Worm (Caenorhabditis elegans): ENCODE measurements around the gene R02F2.5.

R02F2.5 gene

ce11 chrIII:5504164-5504563 lies 25.0 kb downstream of the R02F2.5 start (continued):
- no peak for TF ChIP-seq grh-1 (GFP tag; IDR thresholded peaks at IDR 0.05)
- TF ChIP-seq pax-3 (tag; optimal IDR thresholded peaks at IDR 0.05): peak; percentile 63
- TF ChIP-seq hlh-17 (GFP tag; optimal IDR thresholded peaks at IDR 0.05; ENCODE audit: borderline replicate concordance): no peak
- no peak for TF ChIP-seq tbx-2 (tag; optimal IDR thresholded peaks at IDR 0.05)
- TF ChIP-seq nhr-20 (tag; optimal IDR thresholded peaks at IDR 0.05): peak; percentile 72
- TF ChIP-seq elt-3 (tag; optimal IDR thresholded peaks at IDR 0.05): peak in 5 of 6 experiments; percentile 58 to 87 (median 62)
- TF ChIP-seq C16A3.4 (tag; optimal IDR thresholded peaks at IDR 0.05): peak; percentile 13
- no peak for TF ChIP-seq hlh-4 (tag; optimal IDR thresholded peaks at IDR 0.05)
- peak; percentile 87 for TF ChIP-seq rnt-1 (tag; optimal IDR thresholded peaks at IDR 0.05)
- TF ChIP-seq ztf-4 (tag; optimal IDR thresholded peaks at IDR 0.05): peak; percentile 52
- TF ChIP-seq efl-1 (optimal IDR thresholded peaks at IDR 0.05): peak; percentile 62
- TF ChIP-seq efl-1 (GFP tag; optimal IDR thresholded peaks at IDR 0.05 in 1 of 2): peak; percentile 57 to 96
- no peak for TF ChIP-seq unc-86 (tag; optimal IDR thresholded peaks at IDR 0.05)
- TF ChIP-seq mep-1 (tag; optimal IDR thresholded peaks at IDR 0.05): peak; percentile 86
- TF ChIP-seq unc-130 (tag; optimal IDR thresholded peaks at IDR 0.05): peak; percentile 12
- TF ChIP-seq blmp-1 (tag; optimal IDR thresholded peaks at IDR 0.05): peak; percentile 83
- no peak for TF ChIP-seq zag-1 (tag; optimal IDR thresholded peaks at IDR 0.05)
- TF ChIP-seq sox-4 (tag; optimal IDR thresholded peaks at IDR 0.05): no peak
- TF ChIP-seq pqm-1 (tag; optimal IDR thresholded peaks at IDR 0.05): no peak
- peak; percentile 90 for TF ChIP-seq nhr-85 (tag)
- no peak for TF ChIP-seq Y116A8C.19 (tag; optimal IDR thresholded peaks at IDR 0.05; ENCODE audit: borderline replicate concordance)
- TF ChIP-seq nhr-90 (tag; optimal IDR thresholded peaks at IDR 0.05; ENCODE audit: poor library complexity): no peak
- no peak for TF ChIP-seq isw-1 (GFP tag; IDR thresholded peaks at IDR 0.05)
- no peak for TF ChIP-seq lin-15B (tag; optimal IDR thresholded peaks at IDR 0.05)
- peak; percentile 41 for TF ChIP-seq irx-1 (tag; optimal IDR thresholded peaks at IDR 0.05)
- TF ChIP-seq alr-1 (tag; optimal IDR thresholded peaks at IDR 0.05; ENCODE audit: borderline replicate concordance): no peak
- TF ChIP-seq nhr-77 (tag; optimal IDR thresholded peaks at IDR 0.05): peak; percentile 49
- TF ChIP-seq swsn-7 (tag; optimal IDR thresholded peaks at IDR 0.05): peak; percentile 54
- no peak for TF ChIP-seq unc-30 (tag; optimal IDR thresholded peaks at IDR 0.05)
- TF ChIP-seq ceh-88 (GFP tag; IDR thresholded peaks at IDR 0.05): no peak
- TF ChIP-seq lin-35 (GFP tag; optimal IDR thresholded peaks at IDR 0.05): peak; percentile 59 to 70
- TF ChIP-seq efl-3 (GFP tag; optimal IDR thresholded peaks at IDR 0.05): no peak
- no peak for TF ChIP-seq ces-1 (GFP tag; optimal IDR thresholded peaks at IDR 0.05)
- TF ChIP-seq lin-13 (GFP tag; optimal IDR thresholded peaks at IDR 0.05): peak; percentile 54
- TF ChIP-seq nhr-11 (tag; optimal IDR thresholded peaks at IDR 0.05): no peak
- TF ChIP-seq fos-1 (tag; optimal IDR thresholded peaks at IDR 0.05): peak; percentile 61

- TF ChIP-seq elt-2 (tag; optimal IDR thresholded peaks at IDR 0.05): no peak
- TF ChIP-seq nhr-85 (tag): peak; percentile 64
- no peak for TF ChIP-seq sptf-1 (tag; optimal IDR thresholded peaks at IDR 0.05)
- no peak for TF ChIP-seq nhr-47 (tag; optimal IDR thresholded peaks at IDR 0.05)
- TF ChIP-seq ama-1 (optimal IDR thresholded peaks at IDR 0.05): peak; percentile 7
- no peak for TF ChIP-seq efl-1 (optimal IDR thresholded peaks at IDR 0.05)
- peak in 1 of 2 experiments; percentile 92 for TF ChIP-seq efl-1 (GFP tag; optimal IDR thresholded peaks at IDR 0.05 in 1 of 2)
- TF ChIP-seq tbx-2 (tag; optimal IDR thresholded peaks at IDR 0.05): no peak
- TF ChIP-seq C16A3.4 (tag; optimal IDR thresholded peaks at IDR 0.05): no peak
- no peak for TF ChIP-seq hlh-17 (GFP tag; optimal IDR thresholded peaks at IDR 0.05; ENCODE audit: borderline replicate concordance)
- no peak for TF ChIP-seq dpl-1 (GFP tag; optimal IDR thresholded peaks at IDR 0.05)
- TF ChIP-seq hlh-4 (tag; optimal IDR thresholded peaks at IDR 0.05): no peak
Observed at ce11 chrIII:5504725-5505473, 25.8 kb downstream of the R02F2.5 start.
